Fruit fly (Drosophila melanogaster): ENCODE data around the gene CG14736.
A peak's percentile ranks its signal among the peaks of the same experiment; 100 is the strongest.

CG14736 gene

DNA sequence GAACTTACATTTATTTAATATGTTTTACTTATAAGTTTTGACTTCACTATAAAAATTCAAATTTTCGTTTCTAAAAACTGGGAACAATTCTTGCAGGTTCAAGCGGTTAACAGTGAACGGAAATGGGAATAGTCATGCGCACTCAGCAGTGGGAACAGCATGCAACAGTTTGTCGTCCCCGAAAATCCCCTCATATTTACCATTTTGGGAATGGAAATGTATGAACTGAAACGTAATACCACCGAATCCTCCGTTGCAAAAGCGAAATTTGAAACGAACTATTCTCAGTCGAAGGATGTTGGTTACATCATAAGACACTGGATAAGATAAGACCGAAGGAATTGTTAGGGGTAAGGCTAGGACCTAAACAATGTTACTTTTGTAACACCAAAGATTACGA is 19.3 kb upstream of the CG14736 start:
- peak; percentile 16 for TF ChIP-seq stwl (tag; optimal IDR thresholded peaks at IDR 0.05)
- TF ChIP-seq pfk (GFP tag; optimal IDR thresholded peaks at IDR 0.05): peak; percentile 90
- peak; percentile 97 for TF ChIP-seq scrt (GFP tag; optimal IDR thresholded peaks at IDR 0.05)
- peak; percentile 58 for TF ChIP-seq ewg (GFP tag; optimal IDR thresholded peaks at IDR 0.05)
- no peak for TF ChIP-seq CG10979 (tag; optimal IDR thresholded peaks at IDR 0.05)

DNA sequence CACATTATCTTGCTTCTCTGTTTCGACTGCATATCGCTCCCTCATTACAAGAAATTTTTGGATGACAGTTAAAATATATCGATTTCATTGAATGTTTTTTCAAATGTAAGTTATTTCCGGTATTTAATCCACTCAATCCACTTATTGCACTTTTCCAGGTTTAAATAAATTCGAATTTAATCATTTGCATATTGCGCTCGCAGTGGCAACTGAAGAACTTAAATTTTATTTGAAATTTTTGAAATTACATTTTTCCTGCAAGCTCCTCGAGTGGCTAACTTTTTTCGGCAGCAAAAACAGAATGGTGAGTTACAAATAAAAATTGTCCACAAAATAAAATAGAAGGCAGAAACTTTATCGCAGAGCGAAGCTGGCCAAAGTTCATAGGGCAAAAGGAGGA is 8.7 kb upstream of the CG14736 start, which contains the start of the genes CG31358, CG42504 and CG42505:
Gene CG31358, minus strand, starts transcription at position 101 of the 400 bp plus-strand sequence.
Gene CG42504, minus strand, starts transcription at position 101 of the 400 bp plus-strand sequence.
Gene CG42505, minus strand, starts transcription at position 101 of the 400 bp plus-strand sequence.
- no peak for TF ChIP-seq CG17361 (GFP tag; IDR thresholded peaks at IDR 0.05)
- TF ChIP-seq CG17612 (GFP tag; IDR thresholded peaks at IDR 0.05): no peak
- no peak for TF ChIP-seq CG6654 (GFP tag; optimal IDR thresholded peaks at IDR 0.05)
- TF ChIP-seq az2 (GFP tag; optimal IDR thresholded peaks at IDR 0.05): no peak
- no peak for TF ChIP-seq ash1 (GFP tag; optimal IDR thresholded peaks at IDR 0.05)
- TF ChIP-seq inv (GFP tag; IDR thresholded peaks at IDR 0.05; ENCODE audit: partially characterized antibody): no peak
- TF ChIP-seq kah (GFP tag; optimal IDR thresholded peaks at IDR 0.05): no peak
- no peak for TF ChIP-seq CG18262 (tag; optimal IDR thresholded peaks at IDR 0.05)
- no peak for TF ChIP-seq sr (GFP tag; IDR thresholded peaks at IDR 0.05)
- no peak for TF ChIP-seq dmrt11E (tag; optimal IDR thresholded peaks at IDR 0.05)
- no peak for TF ChIP-seq CG8388 (GFP tag; optimal IDR thresholded peaks at IDR 0.05)
- no peak for TF ChIP-seq tll (GFP tag; optimal IDR thresholded peaks at IDR 0.05)
- no peak for TF ChIP-seq TFAM (GFP tag; optimal IDR thresholded peaks at IDR 0.05)
- TF ChIP-seq sna (GFP tag; IDR thresholded peaks at IDR 0.05; ENCODE audit: partially characterized antibody): no peak
- TF ChIP-seq CG30431 (GFP tag; optimal IDR thresholded peaks at IDR 0.05): no peak
- TF ChIP-seq CrebB (tag; optimal IDR thresholded peaks at IDR 0.05): no peak
- TF ChIP-seq CTCF (GFP tag; optimal IDR thresholded peaks at IDR 0.05): no peak

DNA sequence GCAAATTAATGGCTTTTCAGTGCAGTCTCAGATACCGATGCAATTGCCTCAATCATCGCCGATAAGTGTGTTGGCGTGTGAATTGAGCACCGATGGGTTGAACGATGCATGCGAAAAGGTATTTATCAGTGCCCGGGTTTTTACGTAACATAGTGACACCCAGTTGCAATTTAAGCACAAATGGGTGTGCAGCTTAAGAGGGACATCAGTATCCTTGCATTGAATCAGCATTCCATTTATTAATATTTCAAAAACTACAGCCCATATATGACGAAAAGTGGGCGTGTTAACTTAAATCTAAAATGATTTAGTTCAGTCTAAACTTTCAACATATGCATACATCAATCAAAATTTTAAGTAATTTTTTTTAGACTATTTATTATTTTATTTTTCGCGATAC is 7.5 kb upstream of the CG14736 start, which contains the start of gene ssp5:
Gene ssp5, plus strand, starts transcription at position 301 of the 400 bp plus-strand sequence.
- TF ChIP-seq scrt (GFP tag; optimal IDR thresholded peaks at IDR 0.05): no peak
- TF ChIP-seq h (optimal IDR thresholded peaks at IDR 0.05): no peak
- no peak for TF ChIP-seq CG17568 (GFP tag; optimal IDR thresholded peaks at IDR 0.05)
- no peak for TF ChIP-seq MTF-1 (GFP tag; optimal IDR thresholded peaks at IDR 0.05; ENCODE audit: borderline replicate concordance)
- no peak for TF ChIP-seq Hr3 (GFP tag; optimal IDR thresholded peaks at IDR 0.05)
- no peak for TF ChIP-seq otp (GFP tag; IDR thresholded peaks at IDR 0.05)
- TF ChIP-seq HHEX (GFP tag; optimal IDR thresholded peaks at IDR 0.05): no peak
- TF ChIP-seq CG4820 (GFP tag; optimal IDR thresholded peaks at IDR 0.05): no peak
- TF ChIP-seq luna (GFP tag; optimal IDR thresholded peaks at IDR 0.05): no peak
- TF ChIP-seq mam (GFP tag; optimal IDR thresholded peaks at IDR 0.05): no peak
- no peak for TF ChIP-seq nau (GFP tag; optimal IDR thresholded peaks at IDR 0.05)
- no peak for TF ChIP-seq pfk (GFP tag; optimal IDR thresholded peaks at IDR 0.05)
- no peak for TF ChIP-seq croc (GFP tag; conservative IDR thresholded peaks at IDR 0.05)
- no peak for TF ChIP-seq gfzf (GFP tag; optimal IDR thresholded peaks at IDR 0.05)
- no peak for TF ChIP-seq corto (GFP tag; optimal IDR thresholded peaks at IDR 0.05)
- TF ChIP-seq GATAe (GFP tag; conservative IDR thresholded peaks at IDR 0.05): no peak
- no peak for TF ChIP-seq CG17359 (tag; optimal IDR thresholded peaks at IDR 0.05)

DNA sequence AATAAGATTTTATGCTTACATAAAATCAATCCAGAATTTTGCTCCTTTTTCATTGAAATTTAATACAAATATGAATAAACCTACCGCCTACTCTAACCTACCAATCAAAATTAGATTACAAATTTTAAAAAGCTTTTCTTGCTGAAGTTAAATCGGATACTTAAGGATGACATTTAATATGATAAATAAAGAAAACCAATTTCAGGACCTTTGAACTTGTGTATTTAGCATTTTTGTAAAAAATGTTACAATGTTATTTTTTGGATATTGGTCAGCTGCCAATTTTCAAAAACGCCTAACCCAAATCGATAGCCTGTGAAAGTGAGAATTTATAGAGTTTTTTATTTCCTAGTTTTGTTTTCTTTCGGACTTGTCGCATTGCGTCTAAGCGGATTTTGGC is 8.8 kb downstream of the CG14736 start, which contains the start of gene CG14739:
Gene CG14739, minus strand, starts transcription at position 101 of the 400 bp plus-strand sequence.
- no peak for TF ChIP-seq CG15514 (GFP tag; optimal IDR thresholded peaks at IDR 0.05)
- no peak for TF ChIP-seq pzg (GFP tag; optimal IDR thresholded peaks at IDR 0.05)
- peak; percentile 40 for TF ChIP-seq Ets65A (GFP tag)
